Worm (Caenorhabditis elegans) whole organism, late embryonic: Measurements from ENCODE around the gene msp-31.

Source experiments
- C08G9.2 ChIP-seq: sonication (generic microtip); optimal IDR thresholded peaks from 2 replicates; lab custom pipeline; 2016; ENCODE audit warnings: mild to moderate bottlenecking, missing genetic modification characterization, moderate library complexity, missing compliant biosample characterization
- K09A11.1 ChIP-seq: sonication (generic microtip); optimal IDR thresholded peaks from 2 replicates; lab custom pipeline; 2017; ENCODE audit warnings: antibody characterized with exemption, mild to moderate bottlenecking, missing genetic modification characterization, missing compliant biosample characterization; ENCODE audit not compliant: insufficient read depth
- T23F11.4 ChIP-seq: fragments of 200-800 bp; sonication (Bioruptor generic); optimal IDR thresholded peaks from 2 replicates; lab custom pipeline; 2018; ENCODE audit warnings: mild to moderate bottlenecking, missing genetic modification characterization, missing compliant biosample characterization
- ahr-1 ChIP-seq: sonication (generic microtip); optimal IDR thresholded peaks from 2 replicates; lab custom pipeline; 2016; ENCODE audit warnings: missing genetic modification characterization, missing compliant biosample characterization
- ceh-2 ChIP-seq: sonication (generic microtip); optimal IDR thresholded peaks from 2 replicates; lab custom pipeline; 2016; ENCODE audit warnings: missing genotype, missing genetic modification characterization, missing compliant biosample characterization
- ceh-22 ChIP-seq: sonication (generic microtip); optimal IDR thresholded peaks from 2 replicates; lab custom pipeline; 2017; ENCODE audit warnings: missing biosample characterization, missing genetic modification characterization
- ceh-24 ChIP-seq: sonication (generic microtip); optimal IDR thresholded peaks from 2 replicates; lab custom pipeline; 2016; ENCODE audit warnings: mild to moderate bottlenecking, missing genetic modification characterization, missing compliant biosample characterization
- ceh-30 ChIP-seq: fragments of 150-350 bp; optimal IDR thresholded peaks from 2 replicates; lab custom pipeline; 2014; ENCODE audit warnings: missing biosample characterization, missing genetic modification characterization
- ceh-31 ChIP-seq: sonication (generic microtip); optimal IDR thresholded peaks from 2 replicates; lab custom pipeline; 2016; ENCODE audit warnings: missing genetic modification characterization, missing compliant biosample characterization
- ceh-34 ChIP-seq: sonication (generic microtip); optimal IDR thresholded peaks from 2 replicates; lab custom pipeline; 2016; ENCODE audit warnings: mild to moderate bottlenecking, missing genetic modification characterization, missing compliant biosample characterization
- ceh-6 ChIP-seq: fragments of 200-800 bp; sonication (Bioruptor generic); optimal IDR thresholded peaks from 2 replicates; lab custom pipeline; 2018; ENCODE audit warnings: mild to moderate bottlenecking, missing genetic modification characterization, missing compliant biosample characterization
- ceh-9 ChIP-seq: sonication (generic microtip); optimal IDR thresholded peaks from 2 replicates; lab custom pipeline; 2016; ENCODE audit warnings: mild to moderate bottlenecking, missing genetic modification characterization, inconsistent platforms, missing compliant biosample characterization
- dve-1 ChIP-seq: sonication (generic microtip); optimal IDR thresholded peaks from 2 replicates; lab custom pipeline; 2017; ENCODE audit warnings: antibody characterized with exemption, mild to moderate bottlenecking, missing genetic modification characterization, missing compliant biosample characterization
- elt-2 ChIP-seq: sonication (generic microtip); optimal IDR thresholded peaks from 2 replicates; lab custom pipeline; 2016; ENCODE audit warnings: missing genetic modification reagents, missing genetic modification characterization, missing compliant biosample characterization
- elt-4 ChIP-seq: sonication (generic microtip); optimal IDR thresholded peaks from 2 replicates; lab custom pipeline; 2016; ENCODE audit warnings: missing genetic modification characterization, missing compliant biosample characterization
- ets-4 ChIP-seq: sonication (generic microtip); optimal IDR thresholded peaks from 2 replicates; lab custom pipeline; 2016; ENCODE audit warnings: missing genetic modification characterization, missing compliant biosample characterization
- fkh-10 ChIP-seq: fragments of 150-350 bp; optimal IDR thresholded peaks from 2 replicates; lab custom pipeline; 2014; ENCODE audit warnings: missing biosample characterization, missing genetic modification reagents, missing genetic modification characterization
- fkh-6 ChIP-seq: sonication (generic microtip); optimal IDR thresholded peaks from 2 replicates; lab custom pipeline; 2016; ENCODE audit warnings: missing genetic modification characterization, missing compliant biosample characterization
- gmeb-2 ChIP-seq: sonication (generic microtip); optimal IDR thresholded peaks from 2 replicates; lab custom pipeline; 2016; ENCODE audit warnings: missing genetic modification characterization, inconsistent platforms, missing compliant biosample characterization
- hlh-13 ChIP-seq: fragments of 200-800 bp; sonication (Bioruptor generic); optimal IDR thresholded peaks from 2 replicates; lab custom pipeline; 2018; ENCODE audit warnings: mild to moderate bottlenecking, missing genetic modification characterization, missing compliant biosample characterization
- hlh-15 ChIP-seq: sonication (generic microtip); optimal IDR thresholded peaks from 2 replicates; lab custom pipeline; 2016; ENCODE audit warnings: missing genetic modification characterization, missing compliant biosample characterization
- hlh-6 ChIP-seq: sonication (generic microtip); optimal IDR thresholded peaks from 2 replicates; lab custom pipeline; 2016; ENCODE audit warnings: missing genotype, missing genetic modification characterization, missing compliant biosample characterization
- hlh-8 ChIP-seq: sonication (generic microtip); optimal IDR thresholded peaks from 2 replicates; lab custom pipeline; 2016; ENCODE audit warnings: missing genotype, missing genetic modification characterization, missing compliant biosample characterization
- lim-6 ChIP-seq: sonication (generic microtip); optimal IDR thresholded peaks from 2 replicates; lab custom pipeline; 2016; ENCODE audit warnings: missing genetic modification characterization, missing compliant biosample characterization
- madf-2 ChIP-seq: sonication (generic microtip); optimal IDR thresholded peaks from 2 replicates; lab custom pipeline; 2017; ENCODE audit warnings: missing genetic modification characterization, missing compliant biosample characterization
- nfya-1 ChIP-seq: sonication (generic microtip); optimal IDR thresholded peaks from 2 replicates; lab custom pipeline; 2017; ENCODE audit warnings: missing genetic modification characterization, mild to moderate bottlenecking, missing compliant biosample characterization, antibody characterized with exemption, moderate library complexity
- nhr-232 ChIP-seq: sonication (generic microtip); optimal IDR thresholded peaks from 2 replicates; lab custom pipeline; 2016; ENCODE audit warnings: missing genetic modification characterization, missing compliant biosample characterization
- pax-1 ChIP-seq: fragments of 150-350 bp; optimal IDR thresholded peaks from 2 replicates; lab custom pipeline; 2014; ENCODE audit warnings: missing biosample characterization, missing genetic modification characterization
- pqm-1 ChIP-seq: sonication (generic microtip); optimal IDR thresholded peaks from 2 replicates; lab custom pipeline; 2016; ENCODE audit warnings: missing genetic modification characterization, missing compliant biosample characterization
- ref-2 ChIP-seq: sonication (generic microtip); optimal IDR thresholded peaks from 2 replicates; lab custom pipeline; 2016; ENCODE audit warnings: missing genetic modification characterization, missing compliant biosample characterization
- sdc-2 ChIP-seq: sonication (generic microtip); optimal IDR thresholded peaks from 2 replicates; lab custom pipeline; 2016; ENCODE audit warnings: missing genotype, missing genetic modification characterization, missing compliant biosample characterization
- syd-9 ChIP-seq: sonication (generic microtip); optimal IDR thresholded peaks from 2 replicates; lab custom pipeline; 2016; ENCODE audit warnings: mild to moderate bottlenecking, missing genetic modification characterization, moderate library complexity, missing compliant biosample characterization
- tbx-2 ChIP-seq: sonication (generic microtip); optimal IDR thresholded peaks from 2 replicates; lab custom pipeline; 2016; ENCODE audit warnings: missing genetic modification characterization, missing compliant biosample characterization
- tbx-7 ChIP-seq: sonication (generic microtip); optimal IDR thresholded peaks from 2 replicates; lab custom pipeline; 2016; ENCODE audit warnings: missing genotype, missing genetic modification characterization, missing compliant biosample characterization
- ttx-3 ChIP-seq: sonication (generic microtip); optimal IDR thresholded peaks from 2 replicates; lab custom pipeline; 2016; ENCODE audit warnings: missing genetic modification reagents, missing genetic modification characterization, missing compliant biosample characterization
- unc-55 ChIP-seq: sonication (generic microtip); optimal IDR thresholded peaks from 2 replicates; lab custom pipeline; 2017; ENCODE audit warnings: missing biosample characterization, missing genetic modification reagents, missing genetic modification characterization

The msp-31 gene

DNA sequence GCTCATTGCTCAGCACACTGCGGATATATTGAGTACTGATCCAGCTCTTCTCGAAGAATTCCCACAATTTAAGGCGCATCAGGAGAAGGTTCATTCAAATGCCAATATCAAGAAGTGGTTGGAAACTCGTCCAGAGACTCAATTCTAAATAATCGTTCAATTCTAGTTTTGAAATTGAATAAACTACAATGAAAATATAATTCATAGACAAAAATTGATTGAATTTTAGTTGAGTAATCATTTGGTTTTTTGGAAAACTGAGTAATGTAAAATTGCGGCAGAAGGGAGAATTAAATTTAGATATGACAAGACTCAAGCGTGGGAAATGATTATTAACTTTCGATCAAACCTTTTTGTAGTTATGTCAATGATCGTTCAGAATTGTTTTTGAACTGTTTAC lies 32.0 kb downstream of the msp-31 start:
- TF ChIP-seq ceh-2 (tag; lab: Kevin White, UChicago) (no peak), ceh-22 (tag; lab: Kevin White, UChicago) (no peak), fkh-10 (GFP tag; lab: Kevin White, UChicago) (no peak), nhr-232 (tag; lab: Kevin White, UChicago) (no peak), hlh-6 (tag; lab: Kevin White, UChicago) (no peak), hlh-13 (GFP tag; lab: Kevin White, UChicago) (no peak), ttx-3 (tag; lab: Kevin White, UChicago) (no peak), T23F11.4 (GFP tag; lab: Kevin White, UChicago) (no peak), elt-2 (tag; lab: Kevin White, UChicago) (no peak), C08G9.2 (tag; lab: Kevin White, UChicago) (no peak), ceh-30 (tag; lab: Kevin White, UChicago) (no peak), dve-1 (tag; lab: Kevin White, UChicago) (no peak), ahr-1 (tag; lab: Kevin White, UChicago) (no peak)
- TF ChIP-seq, all 69 proteins: peak for 0

DNA sequence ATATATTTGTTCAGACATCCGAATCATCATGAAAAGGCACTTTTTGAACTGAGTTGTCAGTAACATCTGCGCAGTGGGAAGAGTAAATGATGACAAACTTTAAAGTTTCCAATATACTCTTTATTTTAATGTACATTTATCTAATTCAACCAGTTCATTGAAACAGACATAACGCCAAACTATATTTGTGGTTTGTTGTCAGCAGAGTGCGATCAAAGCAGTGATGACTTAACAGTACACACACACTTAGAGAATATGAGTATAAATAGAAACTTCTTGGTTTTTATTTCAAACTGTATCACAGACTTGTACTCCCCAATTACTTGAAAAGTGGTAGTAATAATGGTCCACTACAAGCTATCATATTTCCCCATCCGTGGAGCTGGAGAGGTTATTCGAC lies 33.0 kb downstream of the msp-31 start, which contains the start of gene gst-8:
Gene gst-8, plus strand, starts transcription at position 301 of the 400 bp plus-strand sequence.
- TF ChIP-seq syd-9 (no peak), gmeb-2 (tag; lab: Kevin White, UChicago) (no peak), ceh-6 (GFP tag; lab: Kevin White, UChicago) (no peak), pqm-1 (tag; lab: Kevin White, UChicago) (no peak), ceh-31 (no peak), fkh-6 (tag; lab: Kevin White, UChicago) (no peak), tbx-7 (no peak), pax-1 (tag; lab: Kevin White, UChicago) (no peak), lim-6 (tag; lab: Kevin White, UChicago) (no peak), nfya-1 (tag; lab: Kevin White, UChicago) (no peak)

- TF ChIP-seq ets-4 (tag; lab: Kevin White, UChicago) (no peak), ceh-24 (tag; lab: Kevin White, UChicago) (no peak), tbx-7 (no peak), ref-2 (tag; lab: Kevin White, UChicago) (no peak), hlh-8 (tag; lab: Kevin White, UChicago) (no peak), gmeb-2 (tag; lab: Kevin White, UChicago) (no peak), madf-2 (tag; lab: Kevin White, UChicago) (no peak), ceh-22 (tag; lab: Kevin White, UChicago) (no peak), hlh-6 (tag; lab: Kevin White, UChicago) (no peak), T23F11.4 (GFP tag; lab: Kevin White, UChicago) (no peak), sdc-2 (no peak), K09A11.1 (tag; lab: Kevin White, UChicago) (no peak), ceh-9 (no peak), tbx-2 (tag; lab: Kevin White, UChicago) (no peak), ceh-30 (tag; lab: Kevin White, UChicago) (no peak), elt-4 (tag; lab: Kevin White, UChicago) (no peak), unc-55 (GFP tag; lab: Kevin White, UChicago) (no peak), hlh-15 (tag; lab: Kevin White, UChicago) (no peak), pqm-1 (tag; lab: Kevin White, UChicago) (no peak), ceh-34 (tag; lab: Kevin White, UChicago) (no peak)
Measured at ce11 chrII:4882498-4882897, 33.9 kb downstream of the msp-31 start.

- peak; percentile 59 for TF ChIP-seq elt-2 (tag; lab: Kevin White, UChicago)
- TF ChIP-seq sdc-2: no peak
Measured at ce11 chrII:4881727-4882126, 34.6 kb downstream of the msp-31 start, which contains the start of gene gst-7. gst-7 (plus strand) TSS chrII:4882062.
